Worm (Caenorhabditis elegans) whole organism, L4 larva: ENCODE measurements around the gene pigc-1.

ENCODE experiments used
- D1046.2 ChIP-seq: fragments of 200-800 bp; sonication (Bioruptor generic); IDR thresholded peaks from 2 replicates; pipeline ENCODE4 v1.3.6; 2022; ENCODE audit warnings: missing genetic modification characterization, missing compliant biosample characterization
- R02D3.7 ChIP-seq: fragments of 150-350 bp; sonication (generic microtip); optimal IDR thresholded peaks from 3 replicates; lab custom pipeline; 2014; ENCODE audit warnings: missing biosample characterization, missing genetic modification characterization
- T26A8.4 ChIP-seq: fragments of 200-800 bp; sonication (Bioruptor generic); IDR thresholded peaks from 2 replicates; pipeline ENCODE4 v1.3.6; 2022; ENCODE audit warnings: missing genetic modification characterization, missing compliant biosample characterization
- Y105C5A.15 ChIP-seq: fragments of 200-800 bp; sonication (Bioruptor generic); IDR thresholded peaks from 2 replicates; pipeline ENCODE4 v1.3.6; 2022; ENCODE audit warnings: missing genetic modification characterization, missing compliant biosample characterization
- Y48G9A.11 ChIP-seq: fragments of 200-800 bp; sonication (Bioruptor generic); IDR thresholded peaks from 2 replicates; pipeline ENCODE4 v1.3.6; 2022; ENCODE audit warnings: missing genetic modification reagents, missing genetic modification characterization, missing compliant biosample characterization
- Y5F2A.4 ChIP-seq: fragments of 200-800 bp; sonication (Bioruptor generic); optimal IDR thresholded peaks from 2 replicates; lab custom pipeline; 2018; ENCODE audit warnings: mild to moderate bottlenecking, missing genetic modification characterization, missing compliant biosample characterization
- Y75B8A.6 ChIP-seq: fragments of 200-800 bp; sonication (Bioruptor generic); IDR thresholded peaks from 2 replicates; pipeline ENCODE4 v1.3.6; 2022; ENCODE audit warnings: missing genetic modification reagents, missing genetic modification characterization, missing compliant biosample characterization
- aly-2 ChIP-seq: sonication (generic microtip); optimal IDR thresholded peaks from 2 replicates; lab custom pipeline; 2018; ENCODE audit warnings: missing biosample characterization, missing genetic modification characterization
- attf-4 ChIP-seq: sonication (generic microtip); optimal IDR thresholded peaks from 3 replicates; lab custom pipeline; 2017; ENCODE audit warnings: missing biosample characterization, missing genetic modification characterization
- ceh-28 ChIP-seq: fragments of 150-350 bp; optimal IDR thresholded peaks from 2 replicates; lab custom pipeline; 2014; ENCODE audit warnings: missing biosample characterization, missing genetic modification reagents, missing genetic modification characterization
- cey-2 ChIP-seq: sonication (generic microtip); optimal IDR thresholded peaks from 3 replicates; lab custom pipeline; 2017; ENCODE audit warnings: missing genetic modification characterization, mild to moderate bottlenecking, missing compliant biosample characterization, antibody characterized with exemption, borderline replicate concordance; ENCODE audit not compliant: insufficient read depth
- ctbp-1 ChIP-seq: fragments of 200-800 bp; sonication (Bioruptor generic); IDR thresholded peaks from 2 replicates; pipeline ENCODE4 v1.3.6; 2022; ENCODE audit warnings: missing genetic modification reagents, missing genetic modification characterization, missing compliant biosample characterization
- daf-16 ChIP-seq, 3 experiments: sonication (generic microtip); optimal IDR thresholded peaks; 2 replicates each; lab custom pipeline; 2016 to 2017; ENCODE audit warnings: missing genetic modification characterization in 3 of 3, missing genetic modification reagents in 3 of 3, mild to moderate bottlenecking in 2 of 3, missing compliant biosample characterization in 2 of 3, missing biosample characterization in 1 of 3, moderate library complexity in 1 of 3
- dmd-8 ChIP-seq: fragments of 200-800 bp; sonication (Bioruptor generic); IDR thresholded peaks from 2 replicates; pipeline ENCODE4 v1.3.6; 2022; ENCODE audit warnings: missing genetic modification characterization, missing compliant biosample characterization
- dpl-1 ChIP-seq: fragments of 150-350 bp; optimal IDR thresholded peaks from 2 replicates; lab custom pipeline; 2014; ENCODE audit warnings: missing biosample characterization, missing genetic modification reagents, missing genetic modification characterization
- dve-1 ChIP-seq: sonication (generic microtip); optimal IDR thresholded peaks from 2 replicates; lab custom pipeline; 2017; ENCODE audit warnings: antibody characterized with exemption, mild to moderate bottlenecking, missing genetic modification characterization, missing compliant biosample characterization; ENCODE audit not compliant: insufficient read depth
- egl-43 ChIP-seq: fragments of 200-800 bp; sonication (Bioruptor generic); IDR thresholded peaks from 2 replicates; pipeline ENCODE4 v1.3.6; 2022; ENCODE audit warnings: missing genetic modification reagents, missing genetic modification characterization, missing compliant biosample characterization
- fos-1 ChIP-seq: fragments of 150-350 bp; optimal IDR thresholded peaks from 2 replicates; lab custom pipeline; 2014; ENCODE audit warnings: missing biosample characterization, missing genetic modification characterization
- hlh-30 ChIP-seq: sonication (generic microtip); optimal IDR thresholded peaks from 2 replicates; lab custom pipeline; 2017; ENCODE audit warnings: antibody characterized with exemption, mild to moderate bottlenecking, missing genetic modification characterization, missing compliant biosample characterization; ENCODE audit not compliant: insufficient read depth
- hmg-1.1 ChIP-seq: fragments of 200-800 bp; sonication (Bioruptor generic); IDR thresholded peaks from 2 replicates; pipeline ENCODE4 v1.3.6; 2022; ENCODE audit warnings: missing genetic modification reagents, missing genetic modification characterization, missing compliant biosample characterization
- jun-1 ChIP-seq: fragments of 150-350 bp; optimal IDR thresholded peaks from 2 replicates; lab custom pipeline; 2014; ENCODE audit warnings: missing biosample characterization, missing genetic modification reagents, missing genetic modification characterization
- lin-15B ChIP-seq: fragments of 150-350 bp; sonication (generic microtip); optimal IDR thresholded peaks from 3 replicates; lab custom pipeline; 2014; ENCODE audit warnings: missing biosample characterization, missing genetic modification characterization
- lin-29 ChIP-seq: fragments of 200-800 bp; sonication (Bioruptor generic); IDR thresholded peaks from 2 replicates; pipeline ENCODE4 v1.3.6; 2022; ENCODE audit warnings: missing genetic modification reagents, missing genetic modification characterization, missing compliant biosample characterization
- lin-38 ChIP-seq: fragments of 200-800 bp; sonication (Bioruptor generic); IDR thresholded peaks from 2 replicates; pipeline ENCODE4 v1.3.6; 2022; ENCODE audit warnings: missing genetic modification reagents, missing genetic modification characterization, missing compliant biosample characterization
- madf-5 ChIP-seq, 2 experiments: fragments of 200-800 bp; sonication (Bioruptor generic); IDR thresholded peaks; 2 replicates each; pipeline ENCODE4 v1.3.6; 2022; ENCODE audit warnings: missing compliant biosample characterization in 2 of 2, missing genetic modification characterization in 2 of 2
- madf-9 ChIP-seq: fragments of 200-800 bp; sonication (Bioruptor generic); conservative IDR thresholded peaks from 2 replicates; pipeline ENCODE4 v1.3.6; 2022; ENCODE audit warnings: missing genetic modification reagents, missing genetic modification characterization, missing compliant biosample characterization
- mdl-1 ChIP-seq, 2 experiments: fragments of 150-350 bp in 1 of 2; sonication (generic microtip) in 1 of 2; optimal IDR thresholded peaks; 2 replicates each; lab custom pipeline; 2014 to 2017; ENCODE audit warnings: missing biosample characterization in 2 of 2, missing genetic modification characterization in 2 of 2
- mdt-29 ChIP-seq: fragments of 200-800 bp; sonication (Bioruptor generic); IDR thresholded peaks from 2 replicates; pipeline ENCODE4 v1.3.6; 2022; ENCODE audit warnings: missing genetic modification reagents, missing genetic modification characterization, missing compliant biosample characterization
- mep-1 ChIP-seq: fragments of 150-350 bp; sonication (generic microtip); optimal IDR thresholded peaks from 3 replicates; lab custom pipeline; 2014; ENCODE audit warnings: missing biosample characterization, missing genetic modification characterization
- mes-2 ChIP-seq: sonication (generic microtip); optimal IDR thresholded peaks from 2 replicates; lab custom pipeline; 2016; ENCODE audit warnings: missing genotype, mild to moderate bottlenecking, missing genetic modification characterization, missing compliant biosample characterization; ENCODE audit not compliant: poor library complexity, severe bottlenecking
- mxl-2 ChIP-seq: fragments of 200-800 bp; sonication (Bioruptor generic); conservative IDR thresholded peaks from 2 replicates; pipeline ENCODE4 v1.3.6; 2022; ENCODE audit warnings: missing genetic modification reagents, missing genetic modification characterization, missing compliant biosample characterization
- mxl-3 ChIP-seq: fragments of 200-800 bp; sonication (Bioruptor generic); optimal IDR thresholded peaks from 2 replicates; lab custom pipeline; 2018; ENCODE audit warnings: mild to moderate bottlenecking, missing genetic modification characterization, missing compliant biosample characterization
- nhr-25 ChIP-seq: sonication (generic microtip); optimal IDR thresholded peaks from 2 replicates; lab custom pipeline; 2017; ENCODE audit warnings: missing genetic modification characterization, mild to moderate bottlenecking, missing compliant biosample characterization, antibody characterized with exemption, moderate library complexity, borderline replicate concordance; ENCODE audit not compliant: insufficient read depth
- nhr-28 ChIP-seq: fragments of 150-350 bp; optimal IDR thresholded peaks from 2 replicates; lab custom pipeline; 2014; ENCODE audit warnings: missing biosample characterization, missing genetic modification characterization
- nhr-42 ChIP-seq: fragments of 200-800 bp; sonication (Bioruptor generic); IDR thresholded peaks from 2 replicates; pipeline ENCODE4 v1.3.6; 2022; ENCODE audit warnings: missing genetic modification characterization, missing compliant biosample characterization
- nhr-48 ChIP-seq: sonication (generic microtip); optimal IDR thresholded peaks from 2 replicates; lab custom pipeline; 2016; ENCODE audit warnings: mild to moderate bottlenecking, missing genetic modification characterization, missing compliant biosample characterization
- nhr-6 ChIP-seq: fragments of 150-350 bp; optimal IDR thresholded peaks from 2 replicates; lab custom pipeline; 2014; ENCODE audit warnings: missing biosample characterization, missing genetic modification characterization
- nhr-77 ChIP-seq: fragments of 150-350 bp; optimal IDR thresholded peaks from 2 replicates; lab custom pipeline; 2014; ENCODE audit warnings: missing biosample characterization, missing genetic modification characterization
- pqm-1 ChIP-seq: sonication (generic microtip); optimal IDR thresholded peaks from 2 replicates; lab custom pipeline; 2017; ENCODE audit warnings: missing biosample characterization, missing genetic modification characterization
- rbr-2 ChIP-seq: sonication (generic microtip); optimal IDR thresholded peaks from 2 replicates; lab custom pipeline; 2016; ENCODE audit warnings: missing genotype, missing genetic modification characterization, missing compliant biosample characterization
- snpc-1.2 ChIP-seq: fragments of 200-800 bp; sonication (Bioruptor generic); IDR thresholded peaks from 2 replicates; pipeline ENCODE4 v1.3.6; 2022; ENCODE audit warnings: missing genetic modification reagents, missing genetic modification characterization, missing compliant biosample characterization
- snpc-4 ChIP-seq: fragments of 150-350 bp; optimal IDR thresholded peaks from 2 replicates; lab custom pipeline; 2014; ENCODE audit warnings: missing biosample characterization, missing genetic modification characterization
- tag-97 ChIP-seq: fragments of 200-800 bp; sonication (Bioruptor generic); IDR thresholded peaks from 2 replicates; pipeline ENCODE4 v1.3.6; 2022; ENCODE audit warnings: missing genetic modification characterization, missing compliant biosample characterization
- tra-1 ChIP-seq: fragments of 200-800 bp; sonication (Bioruptor generic); IDR thresholded peaks from 2 replicates; pipeline ENCODE4 v1.3.6; 2022; ENCODE audit warnings: missing genetic modification reagents, missing genetic modification characterization, missing compliant biosample characterization
- unc-62 ChIP-seq, 3 experiments: fragments of 150-350 bp in 1 of 3; sonication (generic microtip); optimal IDR thresholded peaks in 2 of 3; peaks in 1 of 3; 1 replicate in 1 of 3; 2 replicates in 2 of 3; lab custom pipeline; 2014 to 2017; ENCODE audit warnings: missing biosample characterization in 3 of 3, missing genetic modification characterization in 3 of 3, missing genetic modification reagents in 3 of 3, missing genotype in 1 of 3
- zip-11 ChIP-seq: fragments of 200-800 bp; sonication (Bioruptor generic); IDR thresholded peaks from 2 replicates; pipeline ENCODE4 v1.3.6; 2022; ENCODE audit warnings: missing genetic modification characterization, missing compliant biosample characterization

pigc-1 gene

ce11 chrIV:9343102-9343599 is at the start of gene pigc-1:
pigc-1 (minus strand) TSS chrIV:9343152.
- TF ChIP-seq mep-1 (tag; lab: Kevin White, UChicago): peak; percentile 6
- no peak for TF ChIP-seq unc-62 (GFP tag; optimal IDR thresholded peaks at IDR 0.05 in 1 of 2; lab: Kevin White, UChicago)
- TF ChIP-seq unc-62 (tag; optimal IDR thresholded peaks at IDR 0.05; lab: Kevin White, UChicago): no peak
- TF ChIP-seq lin-38 (GFP tag; lab: Robert Waterston, UW): peak; percentile 38
- peak; percentile 10 for TF ChIP-seq mes-2 (tag; lab: Kevin White, UChicago)
- peak; percentile 18; the same call in 1 of the 2 replicates for TF ChIP-seq Y48G9A.11 (GFP tag; lab: Robert Waterston, UW)
- no peak for TF ChIP-seq Y5F2A.4 (GFP tag; lab: Kevin White, UChicago)
- TF ChIP-seq Y75B8A.6 (GFP tag; lab: Robert Waterston, UW): no peak
- TF ChIP-seq daf-16 (GFP tag; optimal IDR thresholded peaks at IDR 0.05; lab: Kevin White, UChicago): no peak
- peak; percentile 90 for TF ChIP-seq daf-16 (tag; optimal IDR thresholded peaks at IDR 0.05; lab: Kevin White, UChicago)
- TF ChIP-seq nhr-77 (tag; lab: Kevin White, UChicago): peak; percentile 31

- no peak for TF ChIP-seq cey-2 (tag; lab: Kevin White, UChicago)
- TF ChIP-seq nhr-42: no peak
- TF ChIP-seq madf-9: no peak
- TF ChIP-seq fos-1 (tag; lab: Kevin White, UChicago): no peak
- TF ChIP-seq dve-1 (tag; lab: Kevin White, UChicago): peak; percentile 28
- no peak for TF ChIP-seq madf-5 (GFP tag; IDR thresholded peaks at IDR 0.05; lab: Robert Waterston, UW)
- TF ChIP-seq mdt-29: no peak
- no peak for TF ChIP-seq nhr-48
- TF ChIP-seq mes-2 (tag; lab: Kevin White, UChicago): no peak
- no peak for TF ChIP-seq attf-4 (tag; lab: Kevin White, UChicago)
- TF ChIP-seq snpc-1.2 (GFP tag; lab: Robert Waterston, UW): no peak
- peak; percentile 32 for TF ChIP-seq nhr-28 (tag; lab: Kevin White, UChicago)
- TF ChIP-seq D1046.2 (GFP tag; lab: Robert Waterston, UW): no peak
- TF ChIP-seq lin-29 (GFP tag; lab: Robert Waterston, UW): no peak
- TF ChIP-seq R02D3.7 (tag; lab: Kevin White, UChicago): no peak
- TF ChIP-seq mxl-2 (GFP tag; lab: Robert Waterston, UW): no peak
- TF ChIP-seq snpc-4: no peak
- no peak for TF ChIP-seq nhr-77 (tag; lab: Kevin White, UChicago)
- TF ChIP-seq egl-43 (GFP tag; lab: Robert Waterston, UW): no peak
- no peak for TF ChIP-seq ctbp-1 (GFP tag; lab: Robert Waterston, UW)
- no peak for TF ChIP-seq daf-16 (GFP tag; optimal IDR thresholded peaks at IDR 0.05; lab: Kevin White, UChicago)
- no peak for TF ChIP-seq daf-16 (tag; optimal IDR thresholded peaks at IDR 0.05; lab: Kevin White, UChicago)
- no peak for TF ChIP-seq aly-2 (tag; lab: Kevin White, UChicago)
- TF ChIP-seq hlh-30 (tag; lab: Kevin White, UChicago): peak; percentile 90
- TF ChIP-seq nhr-25 (tag; lab: Kevin White, UChicago): no peak
- TF ChIP-seq rbr-2 (tag; lab: Kevin White, UChicago): peak; percentile 26
- no peak for TF ChIP-seq pqm-1 (tag; lab: Kevin White, UChicago)
- peak in 1 of 2 experiments; percentile 69 for TF ChIP-seq unc-62 (GFP tag; optimal IDR thresholded peaks at IDR 0.05 in 1 of 2; lab: Kevin White, UChicago)
- TF ChIP-seq unc-62 (tag; optimal IDR thresholded peaks at IDR 0.05; lab: Kevin White, UChicago): no peak
- TF ChIP-seq jun-1 (tag; lab: Kevin White, UChicago): no peak
- no peak for TF ChIP-seq hmg-1.1
- TF ChIP-seq dmd-8 (GFP tag; lab: Robert Waterston, UW): no peak
- TF ChIP-seq ceh-28 (tag; lab: Kevin White, UChicago): no peak
- peak in 1 of 2 experiments; percentile 27 for TF ChIP-seq mdl-1 (tag; optimal IDR thresholded peaks at IDR 0.05; lab: Kevin White, UChicago)
- no peak for TF ChIP-seq zip-11 (GFP tag; lab: Robert Waterston, UW)
- peak; percentile 46 for TF ChIP-seq nhr-6 (tag; lab: Kevin White, UChicago)
- TF ChIP-seq lin-15B (tag; lab: Kevin White, UChicago): no peak
- no peak for TF ChIP-seq tra-1 (GFP tag; lab: Robert Waterston, UW)
- no peak for TF ChIP-seq mxl-3 (GFP tag; lab: Kevin White, UChicago)
- peak; percentile 93 for TF ChIP-seq dpl-1
- TF ChIP-seq tag-97 (GFP tag; lab: Robert Waterston, UW): no peak
- no peak for TF ChIP-seq T26A8.4
- TF ChIP-seq Y105C5A.15 (GFP tag; lab: Robert Waterston, UW): no peak
Measured at ce11 chrIV:9386038-9386437, 43.1 kb upstream of the pigc-1 start, which contains the start of gene daf-15. daf-15 (plus strand) TSS chrIV:9386208.
